Fruit fly (Drosophila melanogaster): ENCODE data around the gene abs.

DNA sequence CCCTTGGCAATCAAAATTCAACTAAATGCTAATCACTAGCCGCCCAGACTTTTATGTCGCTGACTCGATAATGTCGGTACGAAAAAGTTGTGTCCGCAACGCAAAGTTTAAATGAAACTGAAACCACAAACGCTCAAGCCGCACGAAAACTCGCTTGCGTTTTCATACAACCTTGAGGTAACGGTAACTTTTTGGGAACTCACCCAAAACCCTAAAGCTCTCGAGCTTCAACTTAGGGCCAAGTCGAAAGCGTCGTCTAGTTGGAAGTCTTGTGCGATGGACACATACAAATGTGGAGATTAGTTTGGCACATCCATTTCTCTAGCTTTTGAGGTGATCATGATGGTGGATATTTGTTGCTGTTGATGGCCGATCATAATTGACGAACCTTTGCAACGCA is 17.1 kb downstream of the abs start:
- TF ChIP-seq CG31627 (GFP tag; optimal IDR thresholded peaks at IDR 0.05) (no peak), spab (GFP tag; optimal IDR thresholded peaks at IDR 0.05) (no peak), salr (GFP tag; optimal IDR thresholded peaks at IDR 0.05) (no peak), CG10669 (GFP tag; optimal IDR thresholded peaks at IDR 0.05) (no peak), CG11902 (GFP tag; optimal IDR thresholded peaks at IDR 0.05) (no peak), Ets21C (GFP tag; optimal IDR thresholded peaks at IDR 0.05) (no peak), Hr39 (GFP tag; optimal IDR thresholded peaks at IDR 0.05) (no peak), OdsH (GFP tag; optimal IDR thresholded peaks at IDR 0.05) (no peak), CG7368 (GFP tag; optimal IDR thresholded peaks at IDR 0.05) (no peak), Eip93F (GFP tag; optimal IDR thresholded peaks at IDR 0.05) (no peak), CG1621 (tag; optimal IDR thresholded peaks at IDR 0.05) (no peak)
